Fruit fly (Drosophila melanogaster): ENCODE measurements around the gene msd5.

msd5 gene

dm6 chr3L:1307005-1307632, 25.8 kb downstream of the msd5 start, which contains the start of the genes Ctr9 and Nt5a (continued):
- no peak for TF ChIP-seq ap (GFP tag; IDR thresholded peaks at IDR 0.05)
- TF ChIP-seq NC2β (GFP tag; optimal IDR thresholded peaks at IDR 0.05) = peak; percentile 15
- TF ChIP-seq CG17912 (GFP tag; optimal IDR thresholded peaks at IDR 0.05) = peak; percentile 53
- TF ChIP-seq Eip74EF (GFP tag; optimal IDR thresholded peaks at IDR 0.05) = peak in 1 of 2 experiments; percentile 47
- TF ChIP-seq CG6854 (GFP tag; optimal IDR thresholded peaks at IDR 0.05) = no peak
- TF ChIP-seq onecut (GFP tag; IDR thresholded peaks at IDR 0.05) = no peak
- TF ChIP-seq abd-A (tag; optimal IDR thresholded peaks at IDR 0.05) = no peak
- TF ChIP-seq tna (GFP tag; IDR thresholded peaks at IDR 0.05; ENCODE audit: partially characterized antibody) = peak; percentile 63
- TF ChIP-seq Hmx (GFP tag; optimal IDR thresholded peaks at IDR 0.05) = no peak
- TF ChIP-seq CG3065 (GFP tag; optimal IDR thresholded peaks at IDR 0.05) = no peak
- TF ChIP-seq ato (GFP tag; IDR thresholded peaks at IDR 0.05; ENCODE audit: partially characterized antibody) = peak; percentile 66
- TF ChIP-seq CG7357 (GFP tag; IDR thresholded peaks at IDR 0.05) = peak; percentile 7; the same call in 1 of the 3 replicates
- TF ChIP-seq CG11695 (GFP tag; IDR thresholded peaks at IDR 0.05) = no peak
- peak; percentile 74 for TF ChIP-seq her (GFP tag; optimal IDR thresholded peaks at IDR 0.05)
- peak; percentile 14 for TF ChIP-seq en (GFP tag; optimal IDR thresholded peaks at IDR 0.05)
- peak; percentile 65 for TF ChIP-seq HLH54F (GFP tag; optimal IDR thresholded peaks at IDR 0.05)
- TF ChIP-seq CG16815 (GFP tag; optimal IDR thresholded peaks at IDR 0.05) = no peak
- peak; percentile 38 for TF ChIP-seq Mad (GFP tag; optimal IDR thresholded peaks at IDR 0.05)
- no peak for TF ChIP-seq salm (tag; optimal IDR thresholded peaks at IDR 0.05)
- TF ChIP-seq CG1792 (GFP tag; optimal IDR thresholded peaks at IDR 0.05) = peak; percentile 62
- TF ChIP-seq pnt (GFP tag; optimal IDR thresholded peaks at IDR 0.05) = no peak
- no peak for TF ChIP-seq CG8281 (tag; optimal IDR thresholded peaks at IDR 0.05)
- TF ChIP-seq CG32772 (GFP tag; IDR thresholded peaks at IDR 0.05) = no peak
- no peak for TF ChIP-seq lab (GFP tag; optimal IDR thresholded peaks at IDR 0.05)
- TF ChIP-seq sd (tag; optimal IDR thresholded peaks at IDR 0.05) = peak; percentile 40
- TF ChIP-seq CG8388 (GFP tag; optimal IDR thresholded peaks at IDR 0.05) = peak; percentile 27
- TF ChIP-seq zfh1 (GFP tag; IDR thresholded peaks at IDR 0.05) = 0 out of 3 replicates have a peak, but pooled peaks have one; percentile 36
- peak; percentile 81 for TF ChIP-seq CG11456 (GFP tag; IDR thresholded peaks at IDR 0.05)
- peak; percentile 5 for TF ChIP-seq CG4424 (GFP tag; optimal IDR thresholded peaks at IDR 0.05)
- TF ChIP-seq Hr3 (GFP tag; optimal IDR thresholded peaks at IDR 0.05) = peak; percentile 26
- peak; percentile 76 for TF ChIP-seq CG10543 (GFP tag; optimal IDR thresholded peaks at IDR 0.05)
- no peak; the same call in 2 of the 3 replicates for TF ChIP-seq CG17361 (GFP tag; IDR thresholded peaks at IDR 0.05)
- TF ChIP-seq wor (GFP tag; IDR thresholded peaks at IDR 0.05) = no peak
- no peak for TF ChIP-seq CG43689 (GFP tag; IDR thresholded peaks at IDR 0.05)
- no peak for TF ChIP-seq usp (GFP tag; optimal IDR thresholded peaks at IDR 0.05)
- no peak for TF ChIP-seq Ssrp (tag; optimal IDR thresholded peaks at IDR 0.05)
- TF ChIP-seq CG7271 (tag; optimal IDR thresholded peaks at IDR 0.05) = no peak
- TF ChIP-seq CG11398 (GFP tag; optimal IDR thresholded peaks at IDR 0.05) = peak; percentile 45
- peak; percentile 88 for TF ChIP-seq Opbp (GFP tag; IDR thresholded peaks at IDR 0.05; ENCODE audit: partially characterized antibody)
- no peak for TF ChIP-seq aop (GFP tag; IDR thresholded peaks at IDR 0.05)
- no peak for TF ChIP-seq Oli (tag; optimal IDR thresholded peaks at IDR 0.05)
- TF ChIP-seq ro (GFP tag; IDR thresholded peaks at IDR 0.05) = no peak
- TF ChIP-seq Dll (GFP tag; IDR thresholded peaks at IDR 0.05; ENCODE audit: partially characterized antibody) = peak; percentile 75; the same call in 3 of the 4 replicates
- peak; percentile 49 for TF ChIP-seq Aef1 (GFP tag; IDR thresholded peaks at IDR 0.05)
- TF ChIP-seq CG5245 (GFP tag; optimal IDR thresholded peaks at IDR 0.05) = no peak
- peak; percentile 75 for TF ChIP-seq zfh2 (GFP tag; optimal IDR thresholded peaks at IDR 0.05)
- peak; percentile 64; the same call in 1 of the 2 replicates for TF ChIP-seq sna (GFP tag; IDR thresholded peaks at IDR 0.05; ENCODE audit: partially characterized antibody)
- TF ChIP-seq Med (GFP tag) = peak; percentile 96
- TF ChIP-seq ind (GFP tag; optimal IDR thresholded peaks at IDR 0.05) = peak; percentile 38
- TF ChIP-seq phol (tag; optimal IDR thresholded peaks at IDR 0.05) = peak; percentile 47

Data from whole organism, embryonic.